Fruit fly (Drosophila melanogaster) whole organism, pupa: Measurements from ENCODE around the gene Ets65A.
A peak's percentile ranks its signal among the peaks of the same experiment; 100 is the strongest.

ENCODE experiments used
- CG10348 ChIP-seq: fragments of 200-800 bp; sonication (Bioruptor generic); IDR thresholded peaks from 2 replicates; pipeline ENCODE4 v1.3.6; 2022; ENCODE audit warnings: missing biosample characterization, missing genetic modification characterization
- CG12605 ChIP-seq: fragments of 200-800 bp; sonication (Bioruptor generic); IDR thresholded peaks from 2 replicates; pipeline ENCODE4 v1.3.6; 2022; ENCODE audit warnings: missing biosample characterization, missing genetic modification characterization
- CG13204 ChIP-seq: fragments of 200-800 bp; sonication (Bioruptor generic); optimal IDR thresholded peaks from 2 replicates; lab custom pipeline; 2018; ENCODE audit warnings: missing biosample characterization, mild to moderate bottlenecking, missing genetic modification characterization, moderate library complexity
- CG14655 ChIP-seq: fragments of 200-800 bp; sonication (Bioruptor generic); optimal IDR thresholded peaks from 3 replicates; lab custom pipeline; 2017; ENCODE audit warnings: mild to moderate bottlenecking, missing biosample characterization, missing genetic modification reagents, missing genetic modification characterization
- CG15710 ChIP-seq: fragments of 200-800 bp; sonication (Bioruptor generic); optimal IDR thresholded peaks from 2 replicates; lab custom pipeline; 2018; ENCODE audit warnings: missing biosample characterization, mild to moderate bottlenecking, missing genetic modification characterization, moderate library complexity
- CG17806 ChIP-seq: fragments of 200-800 bp; sonication (Bioruptor generic); optimal IDR thresholded peaks from 2 replicates; lab custom pipeline; 2018; ENCODE audit warnings: missing biosample characterization, mild to moderate bottlenecking, missing genetic modification characterization, moderate library complexity
- CG32121 ChIP-seq: fragments of 200-800 bp; sonication (Bioruptor generic); IDR thresholded peaks from 2 replicates; pipeline ENCODE4 v1.3.6; 2022; ENCODE audit warnings: missing biosample characterization, missing genetic modification characterization
- CG34367 ChIP-seq: fragments of 200-800 bp; sonication (Bioruptor generic); optimal IDR thresholded peaks from 2 replicates; lab custom pipeline; 2018; ENCODE audit warnings: missing biosample characterization, mild to moderate bottlenecking, missing genetic modification characterization
- CG4496 ChIP-seq: fragments of 200-800 bp; sonication (Bioruptor generic); IDR thresholded peaks from 3 replicates; pipeline ENCODE4 v1.3.6; 2022; ENCODE audit warnings: missing biosample characterization, missing genetic modification characterization
- CG8159 ChIP-seq: fragments of 200-800 bp; sonication (Bioruptor generic); optimal IDR thresholded peaks from 3 replicates; lab custom pipeline; 2018; ENCODE audit warnings: missing biosample characterization, mild to moderate bottlenecking, missing genetic modification characterization, moderate library complexity
- CG8301 ChIP-seq: fragments of 200-800 bp; sonication (Bioruptor generic); optimal IDR thresholded peaks from 2 replicates; lab custom pipeline; 2018; ENCODE audit warnings: missing biosample characterization, mild to moderate bottlenecking, missing genetic modification characterization
- CG9948 ChIP-seq: fragments of 200-800 bp; sonication (Bioruptor generic); optimal IDR thresholded peaks from 2 replicates; lab custom pipeline; 2018; ENCODE audit warnings: missing biosample characterization, mild to moderate bottlenecking, missing genetic modification characterization, moderate library complexity
- D1 ChIP-seq: fragments of 200-800 bp; sonication (Bioruptor generic); optimal IDR thresholded peaks from 2 replicates; lab custom pipeline; 2018; ENCODE audit warnings: missing biosample characterization, mild to moderate bottlenecking, missing genetic modification characterization, moderate library complexity
- Ets98B ChIP-seq: fragments of 200-800 bp; sonication (Bioruptor generic); IDR thresholded peaks from 2 replicates; pipeline ENCODE4 v1.3.6; 2022; ENCODE audit warnings: missing biosample characterization, missing genetic modification characterization
- Pif1A ChIP-seq: fragments of 200-800 bp; sonication (Bioruptor generic); optimal IDR thresholded peaks from 3 replicates; lab custom pipeline; 2016; ENCODE audit warnings: missing biosample characterization, missing genetic modification characterization
- Pif1B ChIP-seq: fragments of 200-800 bp; sonication (Bioruptor generic); optimal IDR thresholded peaks from 3 replicates; lab custom pipeline; 2016; ENCODE audit warnings: missing biosample characterization, missing genetic modification characterization
- Snoo ChIP-seq: fragments of 200-800 bp; sonication (Bioruptor generic); optimal IDR thresholded peaks from 3 replicates; lab custom pipeline; 2017; ENCODE audit warnings: missing biosample characterization, mild to moderate bottlenecking, missing genetic modification characterization, inconsistent platforms
- fd96Ca ChIP-seq: fragments of 200-800 bp; sonication (Bioruptor generic); IDR thresholded peaks from 3 replicates; pipeline ENCODE4 v1.3.6; 2022; ENCODE audit warnings: missing biosample characterization, missing genetic modification characterization
- gl ChIP-seq: fragments of 200-800 bp; sonication (Bioruptor generic); optimal IDR thresholded peaks from 2 replicates; lab custom pipeline; 2018; ENCODE audit warnings: missing biosample characterization, mild to moderate bottlenecking, missing genetic modification characterization

Ets65A gene

dm6 chr3L:6062860-6063607, 34.4 kb upstream of the Ets65A start, which contains the start of gene CG10472:
CG10472 (minus strand) TSS chr3L:6062910.
- no peak for TF ChIP-seq CG15710 (tag; lab: Kevin White, UChicago)

- TF ChIP-seq Snoo (tag; lab: Kevin White, UChicago) (peak; percentile 28), CG14655 (GFP tag; lab: Kevin White, UChicago) (no peak), CG4496 (peak; percentile 54)
Measured at dm6 chr3L:6065881-6066389, 31.5 kb upstream of the Ets65A start, which contains the start of gene CG42269. CG42269 (plus strand) TSS chr3L:6066296.

- TF ChIP-seq gl (tag; lab: Kevin White, UChicago) (no peak), fd96Ca (GFP tag; lab: Robert Waterston, UW) (0 out of 3 replicates have a peak, but pooled peaks have one; percentile 20)
Measured at dm6 chr3L:6068178-6068577, 29.2 kb upstream of the Ets65A start.

dm6 chr3L:6070119-6070518, 27.3 kb upstream of the Ets65A start:
- TF ChIP-seq CG34367 (tag; lab: Kevin White, UChicago): no peak

- TF ChIP-seq Snoo (tag; lab: Kevin White, UChicago) (peak; percentile 79), fd96Ca (GFP tag; lab: Robert Waterston, UW) (no peak), CG34367 (tag; lab: Kevin White, UChicago) (peak; percentile 41), CG17806 (tag; lab: Kevin White, UChicago) (no peak), CG10348 (GFP tag; lab: Robert Waterston, UW) (no peak), CG15710 (tag; lab: Kevin White, UChicago) (peak; percentile 44), CG13204 (GFP tag; lab: Kevin White, UChicago) (no peak), CG8159 (tag; lab: Kevin White, UChicago) (peak; percentile 28), CG4496 (peak; percentile 78), CG14655 (GFP tag; lab: Kevin White, UChicago) (no peak), CG32121 (GFP tag; lab: Robert Waterston, UW) (no peak), Pif1B (GFP tag; lab: Kevin White, UChicago) (no peak)
Measured at dm6 chr3L:6071454-6072189, 25.8 kb upstream of the Ets65A start, which contains the start of gene CG6602. CG6602 (plus strand) TSS chr3L:6072139.

- TF ChIP-seq Snoo (tag; lab: Kevin White, UChicago) (peak; percentile 41), Pif1A (GFP tag; lab: Kevin White, UChicago) (no peak), CG9948 (no peak), CG34367 (tag; lab: Kevin White, UChicago) (peak; percentile 32), D1 (tag; lab: Kevin White, UChicago) (no peak), CG8159 (tag; lab: Kevin White, UChicago) (peak; percentile 69), CG8301 (tag; lab: Kevin White, UChicago) (peak; percentile 27), CG17806 (tag; lab: Kevin White, UChicago) (peak; percentile 29), CG12605 (GFP tag; lab: Robert Waterston, UW) (no peak), fd96Ca (GFP tag; lab: Robert Waterston, UW) (no peak), CG15710 (tag; lab: Kevin White, UChicago) (peak; percentile 69), Ets98B (GFP tag; lab: Robert Waterston, UW) (no peak), CG14655 (GFP tag; lab: Kevin White, UChicago) (peak; percentile 53), CG13204 (GFP tag; lab: Kevin White, UChicago) (no peak), CG32121 (GFP tag; lab: Robert Waterston, UW) (no peak; the same call in 1 of the 2 replicates)
Measured at dm6 chr3L:6074975-6075692, 22.3 kb upstream of the Ets65A start, which contains the start of the genes CG13295 and CG6610. CG13295 (minus strand) TSS chr3L:6075245. CG6610 (plus strand) TSS chr3L:6075536.

- TF ChIP-seq CG10348 (GFP tag; lab: Robert Waterston, UW): no peak
- TF ChIP-seq Pif1B (GFP tag; lab: Kevin White, UChicago): no peak
- peak; percentile 72 for TF ChIP-seq CG13204 (GFP tag; lab: Kevin White, UChicago)
- TF ChIP-seq, all 21 proteins: peak for 1
Measured at dm6 chr3L:6076429-6076828, 21.0 kb upstream of the Ets65A start, which contains the start of gene ssp6. ssp6 (plus strand) TSS chr3L:6076722.
